Fruit fly (Drosophila melanogaster): ENCODE data around the gene sls.

The sls gene

dm6 chr3L:2158689-2159310 is 43.4 kb upstream of the sls start (continued):
- TF ChIP-seq sens (GFP tag) (peak; percentile 96), Hr39 (optimal IDR thresholded peaks at IDR 0.05) (no peak), CG1602 (GFP tag; optimal IDR thresholded peaks at IDR 0.05) (peak; percentile 26), jumu (GFP tag; optimal IDR thresholded peaks at IDR 0.05) (peak; percentile 12), az2 (GFP tag; optimal IDR thresholded peaks at IDR 0.05) (peak; percentile 35), H2.0 (GFP tag; IDR thresholded peaks at IDR 0.05) (no peak), pnt (GFP tag; optimal IDR thresholded peaks at IDR 0.05) (peak; percentile 24), CG9817 (tag; optimal IDR thresholded peaks at IDR 0.05) (no peak), ara (GFP tag; IDR thresholded peaks at IDR 0.05) (peak; percentile 59; the same call in 1 of the 2 replicates), ttk (GFP tag; IDR thresholded peaks at IDR 0.05) (peak; percentile 69), Dp (GFP tag; optimal IDR thresholded peaks at IDR 0.05) (no peak), CG1529 (GFP tag; optimal IDR thresholded peaks at IDR 0.05) (peak; percentile 45), CG10147 (GFP tag; optimal IDR thresholded peaks at IDR 0.05) (no peak), CG12744 (GFP tag; optimal IDR thresholded peaks at IDR 0.05) (no peak), B-H2 (GFP tag; optimal IDR thresholded peaks at IDR 0.05) (no peak), gt (GFP tag; IDR thresholded peaks at IDR 0.05) (no peak), esg (GFP tag; conservative IDR thresholded peaks at IDR 0.05) (peak; percentile 39; the same call in 1 of the 2 replicates), trem (tag; optimal IDR thresholded peaks at IDR 0.05) (peak; percentile 56), z (GFP tag; IDR thresholded peaks at IDR 0.05) (0 out of 3 replicates have a peak, but pooled peaks have one; percentile 48), lov (optimal IDR thresholded peaks at IDR 0.05) (no peak), lov (GFP tag; IDR thresholded peaks at IDR 0.05) (0 out of 3 replicates have a peak, but pooled peaks have one; percentile 37), NFAT (GFP tag; IDR thresholded peaks at IDR 0.05) (no peak), Atf3 (GFP tag; optimal IDR thresholded peaks at IDR 0.05) (no peak), en (GFP tag; optimal IDR thresholded peaks at IDR 0.05) (no peak), CG4424 (GFP tag; optimal IDR thresholded peaks at IDR 0.05) (peak; percentile 57), CG4360 (GFP tag; IDR thresholded peaks at IDR 0.05) (no peak; the same call in 1 of the 2 replicates), CG42726 (GFP tag; IDR thresholded peaks at IDR 0.05; ENCODE audit: partially characterized antibody) (no peak), CG31388 (GFP tag; optimal IDR thresholded peaks at IDR 0.05) (no peak), pita (GFP tag; optimal IDR thresholded peaks at IDR 0.05) (no peak), ash1 (GFP tag; optimal IDR thresholded peaks at IDR 0.05) (no peak), usp (GFP tag; optimal IDR thresholded peaks at IDR 0.05) (no peak), CG12391 (tag; optimal IDR thresholded peaks at IDR 0.05) (peak; percentile 62), sima (GFP tag; optimal IDR thresholded peaks at IDR 0.05) (no peak), fd102C (GFP tag; optimal IDR thresholded peaks at IDR 0.05) (no peak), ken (GFP tag; IDR thresholded peaks at IDR 0.05) (peak; percentile 63; the same call in 2 of the 3 replicates), CG11696 (GFP tag; IDR thresholded peaks at IDR 0.05) (no peak), row (GFP tag; IDR thresholded peaks at IDR 0.05) (peak; percentile 61; the same call in 2 of the 3 replicates), Ptx1 (GFP tag; IDR thresholded peaks at IDR 0.05) (peak; percentile 35; the same call in 1 of the 2 replicates), zfh2 (GFP tag; optimal IDR thresholded peaks at IDR 0.05) (no peak), Lhr (GFP tag; optimal IDR thresholded peaks at IDR 0.05) (no peak), CG18619 (GFP tag; optimal IDR thresholded peaks at IDR 0.05) (no peak), fd3F (GFP tag; optimal IDR thresholded peaks at IDR 0.05) (no peak), CG17829 (tag; optimal IDR thresholded peaks at IDR 0.05) (peak; percentile 66), CG16813 (GFP tag; IDR thresholded peaks at IDR 0.05; ENCODE audit: partially characterized antibody) (no peak), C15 (GFP tag; IDR thresholded peaks at IDR 0.05) (no peak), nerfin-1 (tag; optimal IDR thresholded peaks at IDR 0.05) (peak; percentile 54), exex (tag; optimal IDR thresholded peaks at IDR 0.05) (no peak), CG13894 (tag; optimal IDR thresholded peaks at IDR 0.05) (no peak), CG13287 (GFP tag; IDR thresholded peaks at IDR 0.05; ENCODE audit: partially characterized antibody) (no peak), H15 (GFP tag; IDR thresholded peaks at IDR 0.05) (peak; percentile 61; the same call in 2 of the 3 replicates), CG12942 (GFP tag; optimal IDR thresholded peaks at IDR 0.05) (peak; percentile 4)
